Worm (Caenorhabditis elegans) whole organism, mixed stage, embryonic: Measurements from ENCODE around the gene F45E12.5.

Experiments
- M03D4.4 ChIP-seq: sonication (generic microtip); optimal IDR thresholded peaks from 2 replicates; lab custom pipeline; 2017; ENCODE audit warnings: mild to moderate bottlenecking, missing genetic modification characterization, missing compliant biosample characterization
- bed-3 ChIP-seq: fragments of 200-800 bp; sonication (Bioruptor generic); optimal IDR thresholded peaks from 3 replicates; lab custom pipeline; 2018; ENCODE audit warnings: mild to moderate bottlenecking, missing genetic modification characterization, moderate library complexity, missing compliant biosample characterization
- blmp-1 ChIP-seq: fragments of 150-350 bp; optimal IDR thresholded peaks from 2 replicates; lab custom pipeline; 2014; ENCODE audit warnings: missing biosample characterization, missing genetic modification characterization
- ceh-39 ChIP-seq: fragments of 150-350 bp; optimal IDR thresholded peaks from 2 replicates; lab custom pipeline; 2014; ENCODE audit warnings: missing biosample characterization, missing genetic modification characterization
- ceh-43 ChIP-seq: fragments of 200-800 bp; sonication (Bioruptor generic); optimal IDR thresholded peaks from 2 replicates; lab custom pipeline; 2018; ENCODE audit warnings: mild to moderate bottlenecking, missing genetic modification characterization, moderate library complexity, missing compliant biosample characterization
- ces-1 ChIP-seq: fragments of 150-350 bp; optimal IDR thresholded peaks from 2 replicates; lab custom pipeline; 2014; ENCODE audit warnings: missing biosample characterization, missing genetic modification reagents, missing genetic modification characterization
- cnd-1 ChIP-seq: fragments of 200-800 bp; sonication (Bioruptor generic); optimal IDR thresholded peaks from 2 replicates; lab custom pipeline; 2018; ENCODE audit warnings: mild to moderate bottlenecking, missing genetic modification characterization, missing compliant biosample characterization
- drap-1 ChIP-seq: fragments of 200-800 bp; sonication (Bioruptor generic); optimal IDR thresholded peaks from 3 replicates; lab custom pipeline; 2018; ENCODE audit warnings: mild to moderate bottlenecking, missing genetic modification characterization, missing compliant biosample characterization
- elt-1 ChIP-seq: sonication (generic microtip); optimal IDR thresholded peaks from 2 replicates; lab custom pipeline; 2017; ENCODE audit warnings: missing genetic modification characterization, mild to moderate bottlenecking, missing compliant biosample characterization, antibody characterized with exemption, moderate library complexity, borderline replicate concordance; ENCODE audit not compliant: insufficient read depth
- elt-3 ChIP-seq: fragments of 150-350 bp; optimal IDR thresholded peaks from 2 replicates; lab custom pipeline; 2014; ENCODE audit warnings: missing biosample characterization, missing genetic modification characterization
- flh-1 ChIP-seq: fragments of 200-800 bp; sonication (Bioruptor generic); optimal IDR thresholded peaks from 2 replicates; lab custom pipeline; 2018; ENCODE audit warnings: mild to moderate bottlenecking, missing genetic modification characterization, moderate library complexity, missing compliant biosample characterization
- hlh-1 ChIP-seq: fragments of 150-350 bp; optimal IDR thresholded peaks from 2 replicates; lab custom pipeline; 2014; ENCODE audit warnings: missing biosample characterization, missing genetic modification reagents, missing genetic modification characterization
- lin-32 ChIP-seq: fragments of 200-800 bp; sonication (Bioruptor generic); optimal IDR thresholded peaks from 2 replicates; lab custom pipeline; 2018; ENCODE audit warnings: mild to moderate bottlenecking, missing genetic modification characterization, missing compliant biosample characterization
- lsy-2 ChIP-seq: fragments of 150-350 bp; optimal IDR thresholded peaks from 2 replicates; lab custom pipeline; 2014; ENCODE audit warnings: missing biosample characterization, missing genetic modification characterization
- mls-2 ChIP-seq: sonication (generic microtip); optimal IDR thresholded peaks from 2 replicates; lab custom pipeline; 2016; ENCODE audit warnings: mild to moderate bottlenecking, missing genetic modification characterization, moderate library complexity, missing compliant biosample characterization
- nhr-12 ChIP-seq: fragments of 150-350 bp; optimal IDR thresholded peaks from 2 replicates; lab custom pipeline; 2014; ENCODE audit warnings: missing biosample characterization, missing genetic modification characterization
- nhr-2 ChIP-seq: fragments of 150-350 bp; optimal IDR thresholded peaks from 2 replicates; lab custom pipeline; 2014; ENCODE audit warnings: missing biosample characterization, missing genetic modification characterization
- nhr-237 ChIP-seq: fragments of 150-350 bp; optimal IDR thresholded peaks from 2 replicates; lab custom pipeline; 2014; ENCODE audit warnings: missing biosample characterization, missing genetic modification characterization
- pha-4 ChIP-seq: fragments of 150-350 bp; optimal IDR thresholded peaks from 2 replicates; lab custom pipeline; 2018; ENCODE audit warnings: missing biosample characterization, missing genetic modification reagents, missing genetic modification characterization
- snpc-4 ChIP-seq: fragments of 150-350 bp; optimal IDR thresholded peaks from 2 replicates; lab custom pipeline; 2014; ENCODE audit warnings: missing biosample characterization, missing genetic modification characterization
- sptf-1 ChIP-seq: sonication (generic microtip); optimal IDR thresholded peaks from 2 replicates; lab custom pipeline; 2017; ENCODE audit warnings: mild to moderate bottlenecking, missing genetic modification characterization, moderate library complexity, missing compliant biosample characterization
- tbx-8 ChIP-seq: fragments of 200-800 bp; sonication (Bioruptor generic); optimal IDR thresholded peaks from 2 replicates; lab custom pipeline; 2018; ENCODE audit warnings: mild to moderate bottlenecking, missing genetic modification characterization, moderate library complexity, missing compliant biosample characterization
- unc-120 ChIP-seq: sonication (generic microtip); optimal IDR thresholded peaks from 2 replicates; lab custom pipeline; 2017; ENCODE audit warnings: missing genetic modification characterization, missing compliant biosample characterization; ENCODE audit not compliant: poor library complexity, severe bottlenecking
- unc-62 ChIP-seq: fragments of 150-350 bp; optimal IDR thresholded peaks from 2 replicates; lab custom pipeline; 2014; ENCODE audit warnings: missing biosample characterization, missing genetic modification reagents, missing genetic modification characterization
- zip-8 ChIP-seq: fragments of 150-350 bp; optimal IDR thresholded peaks from 2 replicates; lab custom pipeline; 2014; ENCODE audit warnings: missing biosample characterization, missing genetic modification characterization

Gene F45E12.5

ce11 chrII:7310023-7310422, at the start of gene F45E12.5, which contains the start of gene cnep-1:
TSS of gene F45E12.5 (minus strand) at chrII:7310115.
TSS of gene cnep-1 (plus strand) at chrII:7310348.
- TF ChIP-seq mls-2 (tag; lab: Kevin White, UChicago): no peak
- TF ChIP-seq unc-120 (tag; lab: Kevin White, UChicago): no peak
- TF ChIP-seq M03D4.4 (tag; lab: Kevin White, UChicago): no peak
- TF ChIP-seq ces-1 (GFP tag; lab: Kevin White, UChicago): no peak
- TF ChIP-seq flh-1 (GFP tag; lab: Kevin White, UChicago): no peak
- TF ChIP-seq drap-1 (GFP tag; lab: Kevin White, UChicago): no peak
- no peak for TF ChIP-seq nhr-12 (tag; lab: Kevin White, UChicago)
- no peak for TF ChIP-seq sptf-1 (tag; lab: Kevin White, UChicago)
- TF ChIP-seq elt-1: no peak
- TF ChIP-seq unc-62: no peak
- no peak for TF ChIP-seq ceh-43 (GFP tag; lab: Kevin White, UChicago)
- TF ChIP-seq elt-3 (tag; lab: Kevin White, UChicago): no peak
- no peak for TF ChIP-seq cnd-1 (tag; lab: Kevin White, UChicago)
- no peak for TF ChIP-seq nhr-237 (tag; lab: Kevin White, UChicago)
- TF ChIP-seq lin-32 (GFP tag; lab: Kevin White, UChicago): no peak
- no peak for TF ChIP-seq pha-4 (tag; lab: Kevin White, UChicago)

- TF ChIP-seq unc-62: peak; percentile 3
- TF ChIP-seq ces-1 (GFP tag; lab: Kevin White, UChicago): no peak
- peak; percentile 75 for TF ChIP-seq blmp-1 (tag; lab: Kevin White, UChicago)
Observed at ce11 chrII:7358489-7358943, 48.6 kb upstream of the F45E12.5 start, which contains the start of gene insc-1. TSS of gene insc-1 (plus strand) at chrII:7358893.

- TF ChIP-seq nhr-2 (tag; lab: Kevin White, UChicago) (no peak), hlh-1 (tag; lab: Kevin White, UChicago) (peak; percentile 70), unc-62 (peak; percentile 79)
- TF ChIP-seq, all 35 proteins: peak for 2
Observed at ce11 chrII:7357176-7357575, 47.3 kb upstream of the F45E12.5 start.

- peak; percentile 30 for TF ChIP-seq lsy-2 (tag; lab: Kevin White, UChicago)
- TF ChIP-seq nhr-2 (tag; lab: Kevin White, UChicago): no peak
Observed at ce11 chrII:7356773-7357172, 46.9 kb upstream of the F45E12.5 start.

ce11 chrII:7356326-7356725, 46.4 kb upstream of the F45E12.5 start, which contains the start of gene haf-2:
TSS of gene haf-2 (minus strand) at chrII:7356426.
- TF ChIP-seq elt-1: no peak
- TF ChIP-seq elt-3 (tag; lab: Kevin White, UChicago): no peak
- TF ChIP-seq bed-3 (GFP tag; lab: Kevin White, UChicago): no peak
- TF ChIP-seq unc-120 (tag; lab: Kevin White, UChicago): no peak
- TF ChIP-seq drap-1 (GFP tag; lab: Kevin White, UChicago): no peak
- TF ChIP-seq pha-4 (tag; lab: Kevin White, UChicago): no peak
- no peak for TF ChIP-seq nhr-12 (tag; lab: Kevin White, UChicago)
- TF ChIP-seq snpc-4 (tag; lab: Kevin White, UChicago): no peak
- TF ChIP-seq tbx-8 (GFP tag; lab: Kevin White, UChicago): no peak
- TF ChIP-seq ceh-39 (tag; lab: Kevin White, UChicago): no peak
- no peak for TF ChIP-seq nhr-237 (tag; lab: Kevin White, UChicago)
- no peak for TF ChIP-seq lin-32 (GFP tag; lab: Kevin White, UChicago)
- TF ChIP-seq zip-8 (tag; lab: Kevin White, UChicago): no peak
- TF ChIP-seq, all 35 proteins: peak for 0

- TF ChIP-seq nhr-237 (tag; lab: Kevin White, UChicago): no peak
- no peak for TF ChIP-seq drap-1 (GFP tag; lab: Kevin White, UChicago)
- no peak for TF ChIP-seq flh-1 (GFP tag; lab: Kevin White, UChicago)
Observed at ce11 chrII:7353027-7353426, 43.1 kb upstream of the F45E12.5 start.

- TF ChIP-seq nhr-12 (tag; lab: Kevin White, UChicago) (no peak), ces-1 (GFP tag; lab: Kevin White, UChicago) (no peak), cnd-1 (tag; lab: Kevin White, UChicago) (no peak), M03D4.4 (tag; lab: Kevin White, UChicago) (no peak), nhr-2 (tag; lab: Kevin White, UChicago) (peak; percentile 10)
Observed at ce11 chrII:7352507-7352906, 42.6 kb upstream of the F45E12.5 start, which contains the start of gene hsp-4. TSS of gene hsp-4 (minus strand) at chrII:7352645.
